Fruit fly (Drosophila melanogaster): Measurements from ENCODE around the gene Drsl2.

Drsl2 gene

dm6 chr3L:3336368-3337164, 22.4 kb downstream of the Drsl2 start, which contains the start of the genes Drsl6 and kst:
Drsl6 (minus strand) TSS chr3L:3336418.
kst (plus strand) TSS chr3L:3336860.
- TF ChIP-seq Crg-1 (GFP tag; optimal IDR thresholded peaks at IDR 0.05) (no peak), CG12768 (GFP tag; optimal IDR thresholded peaks at IDR 0.05) (peak; percentile 58), CG1620 (GFP tag; optimal IDR thresholded peaks at IDR 0.05) (peak; percentile 3), CG14711 (tag; optimal IDR thresholded peaks at IDR 0.05) (peak; percentile 17), ovo (GFP tag; optimal IDR thresholded peaks at IDR 0.05) (peak; percentile 31), CG7045 (GFP tag; optimal IDR thresholded peaks at IDR 0.05) (no peak), toe (GFP tag; optimal IDR thresholded peaks at IDR 0.05) (no peak), Mnt (GFP tag; optimal IDR thresholded peaks at IDR 0.05) (peak; percentile 61), Clk (GFP tag; optimal IDR thresholded peaks at IDR 0.05) (no peak), cnc (optimal IDR thresholded peaks at IDR 0.05) (no peak), CG11617 (GFP tag; optimal IDR thresholded peaks at IDR 0.05) (no peak), cic (GFP tag; optimal IDR thresholded peaks at IDR 0.05) (peak; percentile 42), CG5204 (GFP tag; optimal IDR thresholded peaks at IDR 0.05) (no peak), tj (GFP tag; optimal IDR thresholded peaks at IDR 0.05) (peak; percentile 65), pad (GFP tag; optimal IDR thresholded peaks at IDR 0.05) (peak; percentile 3), CG7101 (tag; optimal IDR thresholded peaks at IDR 0.05) (peak; percentile 29), bab1 (GFP tag; optimal IDR thresholded peaks at IDR 0.05) (peak; percentile 68), CG33017 (tag; optimal IDR thresholded peaks at IDR 0.05) (peak; percentile 49), kay (GFP tag; ENCODE audit: borderline replicate concordance) (no peak), Hr96 (GFP tag; optimal IDR thresholded peaks at IDR 0.05) (no peak)

- TF ChIP-seq cnc (optimal IDR thresholded peaks at IDR 0.05) (no peak), pad (GFP tag; optimal IDR thresholded peaks at IDR 0.05) (no peak), CG12768 (GFP tag; optimal IDR thresholded peaks at IDR 0.05) (no peak), Clk (GFP tag; optimal IDR thresholded peaks at IDR 0.05) (no peak), Hr96 (GFP tag; optimal IDR thresholded peaks at IDR 0.05) (no peak), CG1620 (GFP tag; optimal IDR thresholded peaks at IDR 0.05) (no peak), CG14711 (tag; optimal IDR thresholded peaks at IDR 0.05) (no peak), tj (GFP tag; optimal IDR thresholded peaks at IDR 0.05) (no peak), CG7101 (tag; optimal IDR thresholded peaks at IDR 0.05) (no peak), toe (GFP tag; optimal IDR thresholded peaks at IDR 0.05) (no peak), ovo (GFP tag; optimal IDR thresholded peaks at IDR 0.05) (no peak)
Observed at dm6 chr3L:3337345-3337928, 23.3 kb downstream of the Drsl2 start.

- TF ChIP-seq pad (GFP tag; optimal IDR thresholded peaks at IDR 0.05) = no peak
- peak; percentile 97 for TF ChIP-seq ovo (GFP tag; optimal IDR thresholded peaks at IDR 0.05)
- TF ChIP-seq cnc (optimal IDR thresholded peaks at IDR 0.05) = no peak
- TF ChIP-seq bab1 (GFP tag; optimal IDR thresholded peaks at IDR 0.05) = no peak
- TF ChIP-seq kay (GFP tag; ENCODE audit: borderline replicate concordance) = peak; percentile 10
- no peak for TF ChIP-seq CG7045 (GFP tag; optimal IDR thresholded peaks at IDR 0.05)
- no peak for TF ChIP-seq CG5204 (GFP tag; optimal IDR thresholded peaks at IDR 0.05)
- TF ChIP-seq toe (GFP tag; optimal IDR thresholded peaks at IDR 0.05) = no peak
- peak; percentile 17 for TF ChIP-seq Crg-1 (GFP tag; optimal IDR thresholded peaks at IDR 0.05)
- TF ChIP-seq CG33017 (tag; optimal IDR thresholded peaks at IDR 0.05) = no peak
- peak; percentile 14 for TF ChIP-seq Mnt (GFP tag; optimal IDR thresholded peaks at IDR 0.05)
- no peak for TF ChIP-seq Hr96 (GFP tag; optimal IDR thresholded peaks at IDR 0.05)
Observed at dm6 chr3L:3338028-3338855, 24.1 kb downstream of the Drsl2 start.

dm6 chr3L:3338882-3339590, 24.9 kb downstream of the Drsl2 start:
- no peak for TF ChIP-seq ovo (GFP tag; optimal IDR thresholded peaks at IDR 0.05)
- no peak for TF ChIP-seq CG1620 (GFP tag; optimal IDR thresholded peaks at IDR 0.05)
- no peak for TF ChIP-seq cic (GFP tag; optimal IDR thresholded peaks at IDR 0.05)
- no peak for TF ChIP-seq cnc (optimal IDR thresholded peaks at IDR 0.05)
- TF ChIP-seq kay (GFP tag; ENCODE audit: borderline replicate concordance) = no peak
- no peak for TF ChIP-seq Clk (GFP tag; optimal IDR thresholded peaks at IDR 0.05)
- peak; percentile 6 for TF ChIP-seq CG14711 (tag; optimal IDR thresholded peaks at IDR 0.05)

- TF ChIP-seq pad (GFP tag; optimal IDR thresholded peaks at IDR 0.05) (no peak), cic (GFP tag; optimal IDR thresholded peaks at IDR 0.05) (no peak), tj (GFP tag; optimal IDR thresholded peaks at IDR 0.05) (peak; percentile 22), Clk (GFP tag; optimal IDR thresholded peaks at IDR 0.05) (no peak), CG14711 (tag; optimal IDR thresholded peaks at IDR 0.05) (peak; percentile 4), CG7101 (tag; optimal IDR thresholded peaks at IDR 0.05) (peak; percentile 10), Hr96 (GFP tag; optimal IDR thresholded peaks at IDR 0.05) (no peak), CG1620 (GFP tag; optimal IDR thresholded peaks at IDR 0.05) (no peak), CG7045 (GFP tag; optimal IDR thresholded peaks at IDR 0.05) (no peak), CG11617 (GFP tag; optimal IDR thresholded peaks at IDR 0.05) (no peak), Crg-1 (GFP tag; optimal IDR thresholded peaks at IDR 0.05) (no peak), Mnt (GFP tag; optimal IDR thresholded peaks at IDR 0.05) (no peak), toe (GFP tag; optimal IDR thresholded peaks at IDR 0.05) (no peak), ovo (GFP tag; optimal IDR thresholded peaks at IDR 0.05) (no peak), CG33017 (tag; optimal IDR thresholded peaks at IDR 0.05) (no peak), cnc (optimal IDR thresholded peaks at IDR 0.05) (no peak), kay (GFP tag; ENCODE audit: borderline replicate concordance) (peak; percentile 45), CG5204 (GFP tag; optimal IDR thresholded peaks at IDR 0.05) (no peak), CG12768 (GFP tag; optimal IDR thresholded peaks at IDR 0.05) (no peak), bab1 (GFP tag; optimal IDR thresholded peaks at IDR 0.05) (no peak)
Observed at dm6 chr3L:3339695-3340226, 25.6 kb downstream of the Drsl2 start.
